Fruit fly (Drosophila melanogaster): ENCODE measurements around the gene CG6470.

- TF ChIP-seq Pif1A (GFP tag; optimal IDR thresholded peaks at IDR 0.05) (no peak), CG17806 (tag; optimal IDR thresholded peaks at IDR 0.05) (no peak), CG13204 (GFP tag; optimal IDR thresholded peaks at IDR 0.05) (peak; percentile 82), CG32121 (GFP tag; IDR thresholded peaks at IDR 0.05) (no peak), CG8159 (tag; optimal IDR thresholded peaks at IDR 0.05) (no peak), rn (GFP tag; IDR thresholded peaks at IDR 0.05) (no peak), Pif1B (GFP tag; optimal IDR thresholded peaks at IDR 0.05) (no peak), CG12605 (GFP tag; IDR thresholded peaks at IDR 0.05) (no peak), fd96Ca (GFP tag; IDR thresholded peaks at IDR 0.05) (no peak), CG14655 (GFP tag; optimal IDR thresholded peaks at IDR 0.05) (no peak), gl (tag; optimal IDR thresholded peaks at IDR 0.05) (no peak), EcR (GFP tag; optimal IDR thresholded peaks at IDR 0.05) (no peak)
Observed at dm6 chrX:18512271-18512679, 2.4 kb downstream of the CG6470 start, which contains the start of gene Ggt-1.
